Fruit fly (Drosophila melanogaster) whole organism, embryonic: ENCODE results near the gene CG43680.

Experiments used
- CG15073 ChIP-seq: fragments of 200-800 bp; sonication (Bioruptor generic); optimal IDR thresholded peaks from 2 replicates; lab custom pipeline; 2016; ENCODE audit warnings: missing biosample characterization, missing genetic modification characterization
- Dad ChIP-seq: fragments of 200-800 bp; sonication (Bioruptor generic); optimal IDR thresholded peaks from 3 replicates; lab custom pipeline; 2016; ENCODE audit warnings: missing biosample characterization, missing genetic modification characterization
- MTF-1 ChIP-seq: fragments of 200-800 bp; sonication (Bioruptor generic); optimal IDR thresholded peaks from 2 replicates; lab custom pipeline; 2018; ENCODE audit warnings: missing biosample characterization, mild to moderate bottlenecking, missing genetic modification characterization, borderline replicate concordance
- cato ChIP-seq: fragments of 200-800 bp; sonication (Bioruptor generic); optimal IDR thresholded peaks from 2 replicates; lab custom pipeline; 2016; ENCODE audit warnings: missing biosample characterization, missing genetic modification characterization, borderline replicate concordance
- dm ChIP-seq: fragments of 200-800 bp; sonication (Bioruptor generic); optimal IDR thresholded peaks from 3 replicates; lab custom pipeline; 2016; ENCODE audit warnings: missing biosample characterization, missing genetic modification characterization
- dmrt11E ChIP-seq: fragments of 200-800 bp; sonication (Bioruptor generic); optimal IDR thresholded peaks from 3 replicates; lab custom pipeline; 2018; ENCODE audit warnings: missing biosample characterization, mild to moderate bottlenecking, missing genetic modification characterization, moderate library complexity
- insv ChIP-seq, 2 experiments: fragments of 200-800 bp; sonication (Bioruptor generic); optimal IDR thresholded peaks; 3 replicates each; lab custom pipeline; 2016 to 2018; ENCODE audit warnings: missing biosample characterization in 2 of 2, missing genetic modification characterization in 2 of 2
- nerfin-1 ChIP-seq: fragments of 200-800 bp; sonication (Bioruptor generic); optimal IDR thresholded peaks from 3 replicates; lab custom pipeline; 2019; ENCODE audit warnings: missing biosample characterization, mild to moderate bottlenecking, missing genetic modification characterization, moderate library complexity
- tll ChIP-seq, 2 experiments: fragments of 200-800 bp in 1 of 2; fragments of >200 bp in 1 of 2; sonication (Bioruptor generic) in 1 of 2; optimal IDR thresholded peaks; 2 replicates each; lab custom pipeline; 2017 to 2019; ENCODE audit warnings: missing biosample characterization in 2 of 2, missing genetic modification characterization in 2 of 2, mild to moderate bottlenecking in 1 of 2, moderate library complexity in 1 of 2

dm6 chr3L:15042470-15042869 is 10.7 kb downstream of the CG43680 start, which contains the start of gene Rpn12R:
- TF ChIP-seq CG15073 (GFP tag; lab: Kevin White, UChicago) (no peak), MTF-1 (no peak), tll (GFP tag; optimal IDR thresholded peaks at IDR 0.05; lab: Kevin White, UChicago) (no peak), dm (GFP tag; lab: Kevin White, UChicago) (no peak), dmrt11E (tag; lab: Kevin White, UChicago) (no peak), insv (GFP tag; optimal IDR thresholded peaks at IDR 0.05; lab: Kevin White, UChicago) (no peak), Dad (GFP tag; lab: Kevin White, UChicago) (no peak), cato (no peak), nerfin-1 (tag; lab: Kevin White, UChicago) (no peak)
